Worm (Caenorhabditis elegans) whole organism, mixed stage, embryonic: ENCODE data around the gene gst-13.

ENCODE experiments used
- M03D4.4 ChIP-seq: sonication (generic microtip); optimal IDR thresholded peaks from 2 replicates; lab custom pipeline; 2017; ENCODE audit warnings: mild to moderate bottlenecking, missing genetic modification characterization, missing compliant biosample characterization
- blmp-1 ChIP-seq: fragments of 150-350 bp; optimal IDR thresholded peaks from 2 replicates; lab custom pipeline; 2014; ENCODE audit warnings: missing biosample characterization, missing genetic modification characterization
- ceh-43 ChIP-seq: fragments of 200-800 bp; sonication (Bioruptor generic); optimal IDR thresholded peaks from 2 replicates; lab custom pipeline; 2018; ENCODE audit warnings: mild to moderate bottlenecking, missing genetic modification characterization, moderate library complexity, missing compliant biosample characterization
- ceh-83 ChIP-seq: fragments of 200-800 bp; sonication (Bioruptor generic); optimal IDR thresholded peaks from 2 replicates; lab custom pipeline; 2018; ENCODE audit warnings: mild to moderate bottlenecking, missing genetic modification characterization, missing compliant biosample characterization
- cnd-1 ChIP-seq: fragments of 200-800 bp; sonication (Bioruptor generic); optimal IDR thresholded peaks from 2 replicates; lab custom pipeline; 2018; ENCODE audit warnings: mild to moderate bottlenecking, missing genetic modification characterization, missing compliant biosample characterization
- drap-1 ChIP-seq: fragments of 200-800 bp; sonication (Bioruptor generic); optimal IDR thresholded peaks from 3 replicates; lab custom pipeline; 2018; ENCODE audit warnings: mild to moderate bottlenecking, missing genetic modification characterization, missing compliant biosample characterization
- elt-1 ChIP-seq: sonication (generic microtip); optimal IDR thresholded peaks from 2 replicates; lab custom pipeline; 2017; ENCODE audit warnings: missing genetic modification characterization, mild to moderate bottlenecking, missing compliant biosample characterization, antibody characterized with exemption, moderate library complexity, borderline replicate concordance; ENCODE audit not compliant: insufficient read depth
- elt-3 ChIP-seq: fragments of 150-350 bp; optimal IDR thresholded peaks from 2 replicates; lab custom pipeline; 2014; ENCODE audit warnings: missing biosample characterization, missing genetic modification characterization
- flh-1 ChIP-seq: fragments of 200-800 bp; sonication (Bioruptor generic); optimal IDR thresholded peaks from 2 replicates; lab custom pipeline; 2018; ENCODE audit warnings: mild to moderate bottlenecking, missing genetic modification characterization, moderate library complexity, missing compliant biosample characterization
- ham-2 ChIP-seq: fragments of 200-800 bp; sonication (Bioruptor generic); optimal IDR thresholded peaks from 2 replicates; lab custom pipeline; 2018; ENCODE audit warnings: mild to moderate bottlenecking, missing genetic modification characterization, missing compliant biosample characterization
- lin-13 ChIP-seq: fragments of 150-350 bp; optimal IDR thresholded peaks from 2 replicates; lab custom pipeline; 2014; ENCODE audit warnings: missing biosample characterization, missing genetic modification characterization
- lin-32 ChIP-seq: fragments of 200-800 bp; sonication (Bioruptor generic); optimal IDR thresholded peaks from 2 replicates; lab custom pipeline; 2018; ENCODE audit warnings: mild to moderate bottlenecking, missing genetic modification characterization, missing compliant biosample characterization
- lsy-2 ChIP-seq: fragments of 150-350 bp; optimal IDR thresholded peaks from 2 replicates; lab custom pipeline; 2014; ENCODE audit warnings: missing biosample characterization, missing genetic modification characterization
- mab-5 ChIP-seq: fragments of 150-350 bp; optimal IDR thresholded peaks from 2 replicates; lab custom pipeline; 2014; ENCODE audit warnings: missing biosample characterization, missing genetic modification characterization
- mep-1 ChIP-seq: fragments of 150-350 bp; optimal IDR thresholded peaks from 2 replicates; lab custom pipeline; 2017; ENCODE audit warnings: missing biosample characterization, missing genetic modification reagents, missing genetic modification characterization, inconsistent platforms
- nhr-2 ChIP-seq: fragments of 150-350 bp; optimal IDR thresholded peaks from 2 replicates; lab custom pipeline; 2014; ENCODE audit warnings: missing biosample characterization, missing genetic modification characterization
- nhr-237 ChIP-seq: fragments of 150-350 bp; optimal IDR thresholded peaks from 2 replicates; lab custom pipeline; 2014; ENCODE audit warnings: missing biosample characterization, missing genetic modification characterization
- nhr-28 ChIP-seq: fragments of 150-350 bp; optimal IDR thresholded peaks from 2 replicates; lab custom pipeline; 2014; ENCODE audit warnings: missing biosample characterization, missing genetic modification characterization
- nhr-76 ChIP-seq: sonication (generic microtip); optimal IDR thresholded peaks from 2 replicates; lab custom pipeline; 2017; ENCODE audit warnings: missing biosample characterization, missing genetic modification characterization
- snpc-4 ChIP-seq: fragments of 150-350 bp; optimal IDR thresholded peaks from 2 replicates; lab custom pipeline; 2014; ENCODE audit warnings: missing biosample characterization, missing genetic modification characterization
- sptf-1 ChIP-seq: sonication (generic microtip); optimal IDR thresholded peaks from 2 replicates; lab custom pipeline; 2017; ENCODE audit warnings: mild to moderate bottlenecking, missing genetic modification characterization, moderate library complexity, missing compliant biosample characterization
- tbx-8 ChIP-seq: fragments of 200-800 bp; sonication (Bioruptor generic); optimal IDR thresholded peaks from 2 replicates; lab custom pipeline; 2018; ENCODE audit warnings: mild to moderate bottlenecking, missing genetic modification characterization, moderate library complexity, missing compliant biosample characterization
- unc-120 ChIP-seq: sonication (generic microtip); optimal IDR thresholded peaks from 2 replicates; lab custom pipeline; 2017; ENCODE audit warnings: missing genetic modification characterization, missing compliant biosample characterization; ENCODE audit not compliant: poor library complexity, severe bottlenecking
- unc-39 ChIP-seq: fragments of 150-350 bp; optimal IDR thresholded peaks from 2 replicates; lab custom pipeline; 2014; ENCODE audit warnings: missing biosample characterization, missing genetic modification characterization
- unc-62 ChIP-seq: fragments of 150-350 bp; optimal IDR thresholded peaks from 2 replicates; lab custom pipeline; 2014; ENCODE audit warnings: missing biosample characterization, missing genetic modification reagents, missing genetic modification characterization
- zip-8 ChIP-seq: fragments of 150-350 bp; optimal IDR thresholded peaks from 2 replicates; lab custom pipeline; 2014; ENCODE audit warnings: missing biosample characterization, missing genetic modification characterization
- ztf-11 ChIP-seq: fragments of 150-350 bp; optimal IDR thresholded peaks from 2 replicates; lab custom pipeline; 2014; ENCODE audit warnings: missing biosample characterization, missing genetic modification characterization

gst-13 gene

DNA sequence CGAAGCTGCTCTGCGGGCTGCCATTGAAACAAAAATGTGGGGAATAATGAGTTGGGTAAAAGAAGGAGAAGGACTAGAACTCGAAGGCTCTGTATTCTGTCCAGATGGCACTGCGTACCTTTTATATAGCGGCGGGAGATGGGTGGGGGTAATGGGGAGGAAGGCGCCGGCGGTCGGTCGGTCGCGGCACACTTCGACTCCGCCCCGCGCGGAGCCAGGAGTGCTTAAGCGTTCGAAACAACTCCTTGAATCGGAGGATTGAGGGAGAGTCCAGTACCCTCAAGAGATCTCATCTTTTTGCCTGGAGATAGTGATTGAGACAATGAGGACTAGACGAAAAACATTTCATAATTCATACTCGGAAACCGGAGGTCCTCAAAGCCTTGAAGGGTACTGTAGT, 4.1 kb upstream of the gst-13 start, which contains the start of gene abu-14:
TSS of gene abu-14 (minus strand) at position 81 of the 400 bp plus-strand sequence.
- TF ChIP-seq cnd-1 (tag; lab: Kevin White, UChicago) (no peak), lin-32 (GFP tag; lab: Kevin White, UChicago) (no peak), unc-120 (tag; lab: Kevin White, UChicago) (no peak), nhr-2 (tag; lab: Kevin White, UChicago) (no peak), tbx-8 (GFP tag; lab: Kevin White, UChicago) (no peak), elt-3 (no peak), snpc-4 (tag; lab: Kevin White, UChicago) (no peak), nhr-76 (tag; lab: Kevin White, UChicago) (no peak)

DNA sequence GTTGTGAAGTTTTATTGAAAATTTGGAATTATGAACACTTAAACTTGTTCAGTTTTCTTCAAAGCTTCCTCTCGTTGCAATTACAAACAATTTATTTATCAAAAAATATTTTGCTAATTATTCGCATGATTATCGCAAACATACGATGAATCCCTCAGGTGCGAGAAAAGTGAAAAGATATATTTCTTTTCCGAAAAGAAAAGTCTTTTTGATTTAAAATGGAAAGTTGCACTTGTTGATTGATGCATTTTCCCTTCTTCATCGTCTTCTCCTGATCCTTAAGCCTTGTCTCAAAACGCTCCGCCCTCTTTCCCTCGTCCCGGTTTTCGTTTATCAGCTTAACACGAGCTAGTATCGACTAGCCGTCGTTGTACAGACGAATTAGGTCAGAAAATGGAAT, 1.2 kb downstream of the gst-13 start:
- no peak for TF ChIP-seq sptf-1 (tag; lab: Kevin White, UChicago)
- TF ChIP-seq lin-13 (tag; lab: Kevin White, UChicago), result no peak
- peak; percentile 89 for TF ChIP-seq blmp-1
- TF ChIP-seq ceh-43 (GFP tag; lab: Kevin White, UChicago), result no peak
- TF ChIP-seq mab-5, result no peak
- peak; percentile 9 for TF ChIP-seq ham-2 (GFP tag; lab: Kevin White, UChicago)
- TF ChIP-seq flh-1, result no peak

DNA sequence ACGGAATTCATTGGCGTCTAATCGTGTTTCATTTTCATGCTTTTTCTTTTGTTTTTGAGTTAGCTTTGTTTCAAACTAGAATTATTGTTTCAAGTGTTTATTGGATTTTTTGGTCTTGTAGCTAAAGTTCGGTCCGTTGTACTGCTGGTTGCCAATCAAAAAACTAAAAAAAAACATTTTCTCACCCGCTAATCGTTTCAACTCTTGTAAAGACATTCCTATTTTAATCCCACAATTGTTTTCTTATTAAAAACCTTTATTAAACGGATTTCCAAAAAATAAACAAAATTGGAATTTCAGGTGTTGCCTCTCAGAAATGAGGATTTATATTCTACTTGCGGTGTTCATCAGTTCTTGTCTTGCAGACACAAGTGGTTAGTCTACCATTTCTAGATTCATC, 1.7 kb downstream of the gst-13 start, which contains the start of gene T26C5.2:
TSS of gene T26C5.2 (plus strand) at position 301 of the 400 bp plus-strand sequence.
- TF ChIP-seq elt-1 (tag; lab: Kevin White, UChicago) (no peak), ztf-11 (tag; lab: Kevin White, UChicago) (no peak), mab-5 (no peak), M03D4.4 (tag; lab: Kevin White, UChicago) (no peak), elt-3 (no peak), sptf-1 (tag; lab: Kevin White, UChicago) (no peak)
- TF ChIP-seq, all 35 proteins: peak for 0

DNA sequence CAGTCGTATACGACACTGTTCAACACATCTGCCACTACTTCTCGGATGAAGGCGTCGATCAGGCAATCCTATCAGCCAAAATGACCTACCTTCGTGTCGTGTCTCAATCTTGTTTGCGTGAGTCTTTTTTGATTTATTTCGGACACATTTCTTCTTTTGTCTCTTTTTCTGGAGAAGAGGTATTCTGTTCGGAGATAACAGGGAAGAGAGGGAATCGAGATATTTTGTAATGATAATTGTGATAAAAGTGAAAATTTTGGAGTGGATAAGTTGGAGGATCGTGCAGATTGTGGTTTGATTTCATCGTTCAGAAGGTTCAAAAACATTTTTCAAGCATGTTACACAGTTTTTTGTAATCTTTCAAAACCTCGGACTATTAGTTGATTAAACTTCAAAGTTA, 2.6 kb downstream of the gst-13 start:
- TF ChIP-seq unc-120 (tag; lab: Kevin White, UChicago) (no peak), nhr-2 (tag; lab: Kevin White, UChicago) (no peak), lin-32 (GFP tag; lab: Kevin White, UChicago) (no peak), flh-1 (no peak), ceh-43 (GFP tag; lab: Kevin White, UChicago) (no peak), drap-1 (no peak)

DNA sequence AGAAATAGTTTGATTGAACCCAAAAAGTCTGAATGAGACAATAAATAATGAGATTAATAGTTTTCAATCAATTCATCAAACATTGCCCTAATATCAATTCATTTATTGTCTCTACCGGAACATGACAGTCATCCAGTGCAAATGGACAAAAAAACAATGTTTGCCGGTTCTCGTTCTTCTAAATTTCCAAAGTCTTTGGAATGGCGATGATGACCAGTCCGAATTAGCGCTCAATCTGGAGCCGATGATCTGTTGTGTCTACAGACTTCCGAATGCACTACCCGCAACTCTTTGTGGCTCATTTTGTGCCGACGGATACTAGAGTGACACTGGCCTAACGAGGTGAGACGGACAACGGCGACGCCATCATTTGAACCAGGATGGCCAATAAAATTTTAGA, 5.0 kb downstream of the gst-13 start, which contains the start of gene T26C5.3:
TSS of gene T26C5.3 (plus strand) at position 301 of the 400 bp plus-strand sequence.
- TF ChIP-seq ceh-83 (no peak), unc-62 (GFP tag; lab: Kevin White, UChicago) (no peak), ceh-43 (GFP tag; lab: Kevin White, UChicago) (no peak), nhr-237 (tag; lab: Kevin White, UChicago) (no peak), nhr-28 (tag; lab: Kevin White, UChicago) (no peak), unc-120 (tag; lab: Kevin White, UChicago) (no peak), lsy-2 (tag; lab: Kevin White, UChicago) (no peak), snpc-4 (tag; lab: Kevin White, UChicago) (no peak), nhr-76 (tag; lab: Kevin White, UChicago) (no peak)

DNA sequence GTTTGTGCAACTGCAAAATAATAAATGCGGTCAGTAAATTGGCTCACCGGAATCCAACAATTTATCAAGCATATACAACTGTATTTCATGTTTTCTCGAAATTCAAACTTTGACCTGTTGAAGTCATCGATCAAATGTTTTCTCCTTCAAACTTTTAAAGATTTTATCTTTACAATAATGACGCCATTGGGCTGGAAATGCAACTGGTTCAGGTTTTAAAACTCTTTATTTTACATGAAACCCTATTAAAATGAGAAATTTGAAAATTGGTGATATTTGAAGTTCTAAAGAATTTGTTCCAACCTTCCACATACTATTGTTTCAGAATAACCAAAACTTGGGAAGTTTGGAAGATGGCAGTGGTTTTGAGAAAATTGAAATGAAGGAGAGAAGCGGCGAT, 5.7 kb downstream of the gst-13 start:
- TF ChIP-seq M03D4.4 (tag; lab: Kevin White, UChicago) (no peak), zip-8 (tag; lab: Kevin White, UChicago) (no peak), lsy-2 (tag; lab: Kevin White, UChicago) (no peak), mep-1 (no peak), nhr-2 (tag; lab: Kevin White, UChicago) (no peak), unc-62 (GFP tag; lab: Kevin White, UChicago) (no peak), nhr-237 (tag; lab: Kevin White, UChicago) (no peak), lin-32 (GFP tag; lab: Kevin White, UChicago) (no peak), nhr-76 (tag; lab: Kevin White, UChicago) (no peak), ceh-43 (GFP tag; lab: Kevin White, UChicago) (no peak), cnd-1 (tag; lab: Kevin White, UChicago) (no peak), unc-120 (tag; lab: Kevin White, UChicago) (no peak), flh-1 (no peak), drap-1 (no peak), lin-13 (tag; lab: Kevin White, UChicago) (no peak), unc-39 (tag; lab: Kevin White, UChicago) (no peak), sptf-1 (tag; lab: Kevin White, UChicago) (no peak)
